Worm (Caenorhabditis elegans) whole organism, L2 larva: ENCODE measurements around the gene F10E9.5.

Experiments
- C34F6.9 ChIP-seq: fragments of 150-350 bp; optimal IDR thresholded peaks from 2 replicates; lab custom pipeline; 2014; ENCODE audit warnings: missing biosample characterization, missing genetic modification characterization
- F13H6.1 ChIP-seq: sonication (generic microtip); optimal IDR thresholded peaks from 2 replicates; lab custom pipeline; 2016; ENCODE audit warnings: missing genetic modification characterization, missing compliant biosample characterization
- R02D3.7 ChIP-seq: fragments of 150-350 bp; optimal IDR thresholded peaks from 2 replicates; lab custom pipeline; 2014; ENCODE audit warnings: missing biosample characterization, missing genetic modification characterization
- Y55F3AM.14 ChIP-seq: fragments of 200-800 bp; sonication (Bioruptor generic); optimal IDR thresholded peaks from 2 replicates; lab custom pipeline; 2018; ENCODE audit warnings: mild to moderate bottlenecking, missing genetic modification characterization, missing compliant biosample characterization
- ZK546.5 ChIP-seq: sonication (generic microtip); optimal IDR thresholded peaks from 2 replicates; lab custom pipeline; 2017; ENCODE audit warnings: missing biosample characterization, missing genetic modification characterization
- alr-1 ChIP-seq: fragments of 150-350 bp; optimal IDR thresholded peaks from 2 replicates; lab custom pipeline; 2014; ENCODE audit warnings: missing biosample characterization, missing genetic modification characterization
- aly-2 ChIP-seq: fragments of 150-350 bp; optimal IDR thresholded peaks from 2 replicates; lab custom pipeline; 2014; ENCODE audit warnings: missing biosample characterization, missing genetic modification characterization
- ama-1 ChIP-seq: fragments of 150-350 bp; optimal IDR thresholded peaks from 2 replicates; lab custom pipeline; 2018; ENCODE audit warnings: inconsistent platforms
- blmp-1 ChIP-seq: sonication (generic microtip); optimal IDR thresholded peaks from 2 replicates; lab custom pipeline; 2017; ENCODE audit warnings: missing genetic modification characterization, mild to moderate bottlenecking, missing compliant biosample characterization, antibody characterized with exemption, moderate library complexity; ENCODE audit not compliant: insufficient read depth
- ceh-16 ChIP-seq: fragments of 150-350 bp; optimal IDR thresholded peaks from 2 replicates; lab custom pipeline; 2014; ENCODE audit warnings: missing biosample characterization, missing genetic modification characterization
- ceh-82 ChIP-seq: fragments of 150-350 bp; optimal IDR thresholded peaks from 2 replicates; lab custom pipeline; 2014; ENCODE audit warnings: missing biosample characterization, missing genetic modification characterization
- crh-2 ChIP-seq: sonication (generic microtip); optimal IDR thresholded peaks from 2 replicates; lab custom pipeline; 2017; ENCODE audit warnings: missing biosample characterization, missing genetic modification characterization
- dmd-4 ChIP-seq: sonication (generic microtip); optimal IDR thresholded peaks from 2 replicates; lab custom pipeline; 2017; ENCODE audit warnings: missing biosample characterization, missing genetic modification characterization
- egl-27 ChIP-seq: sonication (generic microtip); optimal IDR thresholded peaks from 3 replicates; lab custom pipeline; 2017; ENCODE audit warnings: missing biosample characterization, missing genetic modification reagents, missing genetic modification characterization
- elt-1 ChIP-seq: fragments of 150-350 bp; optimal IDR thresholded peaks from 2 replicates; lab custom pipeline; 2014; ENCODE audit warnings: missing biosample characterization, missing genetic modification characterization
- elt-3 ChIP-seq: sonication (generic microtip); optimal IDR thresholded peaks from 2 replicates; lab custom pipeline; 2017; ENCODE audit warnings: missing biosample characterization, missing genetic modification characterization
- fos-1 ChIP-seq: fragments of 150-350 bp; optimal IDR thresholded peaks from 2 replicates; lab custom pipeline; 2014; ENCODE audit warnings: missing biosample characterization, missing genetic modification characterization
- gmeb-1 ChIP-seq: fragments of 150-350 bp; optimal IDR thresholded peaks from 2 replicates; lab custom pipeline; 2014; ENCODE audit warnings: missing biosample characterization, missing genetic modification characterization
- lin-11 ChIP-seq: fragments of 150-350 bp; sonication (generic microtip); optimal IDR thresholded peaks from 2 replicates; lab custom pipeline; 2014; ENCODE audit warnings: missing biosample characterization, missing genetic modification characterization, inconsistent platforms, mixed read lengths
- lin-13 ChIP-seq: fragments of 150-350 bp; optimal IDR thresholded peaks from 2 replicates; lab custom pipeline; 2014; ENCODE audit warnings: missing biosample characterization, missing genetic modification reagents, missing genetic modification characterization
- lin-39 ChIP-seq: fragments of 150-350 bp; optimal IDR thresholded peaks from 2 replicates; lab custom pipeline; 2014; ENCODE audit warnings: missing biosample characterization, missing genetic modification reagents, missing genetic modification characterization
- lsy-2 ChIP-seq, 2 experiments: fragments of 150-350 bp in 1 of 2; sonication (generic microtip) in 1 of 2; optimal IDR thresholded peaks; 2 replicates each; lab custom pipeline; 2014 to 2017; ENCODE audit warnings: missing biosample characterization in 2 of 2, missing genetic modification characterization in 2 of 2
- mab-5 ChIP-seq: fragments of 150-350 bp; optimal IDR thresholded peaks from 2 replicates; lab custom pipeline; 2014; ENCODE audit warnings: missing biosample characterization, missing genetic modification characterization
- mbf-1 ChIP-seq: sonication (generic microtip); optimal IDR thresholded peaks from 2 replicates; lab custom pipeline; 2017; ENCODE audit warnings: missing biosample characterization, missing genetic modification characterization
- mdl-1 ChIP-seq, 2 experiments: fragments of 150-350 bp in 1 of 2; sonication (generic microtip) in 1 of 2; optimal IDR thresholded peaks; 2 replicates each; lab custom pipeline; 2017; ENCODE audit warnings: missing biosample characterization in 2 of 2, missing genetic modification characterization in 2 of 2
- nhr-10 ChIP-seq: sonication (generic microtip); optimal IDR thresholded peaks from 2 replicates; lab custom pipeline; 2017; ENCODE audit warnings: missing biosample characterization, missing genetic modification characterization
- nhr-11 ChIP-seq: fragments of 150-350 bp; optimal IDR thresholded peaks from 2 replicates; lab custom pipeline; 2014; ENCODE audit warnings: missing biosample characterization, missing genetic modification characterization
- nhr-12 ChIP-seq: fragments of 150-350 bp; optimal IDR thresholded peaks from 2 replicates; lab custom pipeline; 2014; ENCODE audit warnings: missing biosample characterization, missing genetic modification characterization
- nhr-129 ChIP-seq: fragments of 150-350 bp; optimal IDR thresholded peaks from 2 replicates; lab custom pipeline; 2014; ENCODE audit warnings: missing biosample characterization, missing genetic modification characterization
- nhr-21 ChIP-seq: fragments of 150-350 bp; optimal IDR thresholded peaks from 2 replicates; lab custom pipeline; 2014; ENCODE audit warnings: missing biosample characterization, missing genetic modification characterization
- nhr-23 ChIP-seq: fragments of 150-350 bp; optimal IDR thresholded peaks from 2 replicates; lab custom pipeline; 2014; ENCODE audit warnings: missing biosample characterization, missing genetic modification reagents, missing genetic modification characterization
- nhr-237 ChIP-seq: fragments of 150-350 bp; optimal IDR thresholded peaks from 2 replicates; lab custom pipeline; 2014; ENCODE audit warnings: missing biosample characterization, missing genetic modification characterization
- nhr-25 ChIP-seq: fragments of 150-350 bp; sonication (generic microtip); optimal IDR thresholded peaks from 3 replicates; lab custom pipeline; 2014; ENCODE audit warnings: missing biosample characterization, missing genetic modification characterization
- nhr-6 ChIP-seq: fragments of 150-350 bp; optimal IDR thresholded peaks from 2 replicates; lab custom pipeline; 2014; ENCODE audit warnings: missing biosample characterization, missing genetic modification characterization
- nhr-77 ChIP-seq: fragments of 150-350 bp; optimal IDR thresholded peaks from 2 replicates; lab custom pipeline; 2014; ENCODE audit warnings: missing biosample characterization, missing genetic modification characterization
- peb-1 ChIP-seq: fragments of 150-350 bp; optimal IDR thresholded peaks from 2 replicates; lab custom pipeline; 2014; ENCODE audit warnings: missing biosample characterization, missing genetic modification characterization
- sem-4 ChIP-seq: fragments of 150-350 bp; optimal IDR thresholded peaks from 2 replicates; lab custom pipeline; 2014; ENCODE audit warnings: missing biosample characterization, missing genetic modification reagents, missing genetic modification characterization
- skn-1 ChIP-seq: sonication (generic microtip); optimal IDR thresholded peaks from 2 replicates; lab custom pipeline; 2017; ENCODE audit warnings: missing biosample characterization, missing genetic modification characterization
- sma-3 ChIP-seq: sonication (generic microtip); optimal IDR thresholded peaks from 2 replicates; lab custom pipeline; 2016; ENCODE audit warnings: missing genetic modification reagents, missing genetic modification characterization, missing compliant biosample characterization
- sma-9 ChIP-seq, 2 experiments: fragments of 150-350 bp in 1 of 2; sonication (generic microtip) in 1 of 2; optimal IDR thresholded peaks; 2 replicates each; lab custom pipeline; 2014 to 2016; ENCODE audit warnings: missing genetic modification characterization in 2 of 2, mild to moderate bottlenecking in 1 of 2, missing biosample characterization in 1 of 2, missing compliant biosample characterization in 1 of 2, missing genetic modification reagents in 1 of 2, moderate library complexity in 1 of 2
- snpc-4 ChIP-seq: fragments of 150-350 bp; optimal IDR thresholded peaks from 2 replicates; lab custom pipeline; 2014; ENCODE audit warnings: missing biosample characterization, missing genetic modification characterization
- unc-39 ChIP-seq: fragments of 150-350 bp; optimal IDR thresholded peaks from 2 replicates; lab custom pipeline; 2014; ENCODE audit warnings: missing biosample characterization, missing genetic modification characterization
- unc-55 ChIP-seq: fragments of 150-350 bp; sonication (generic microtip); optimal IDR thresholded peaks from 3 replicates; lab custom pipeline; 2014; ENCODE audit warnings: missing biosample characterization, missing genetic modification reagents, missing genetic modification characterization
- unc-62 ChIP-seq: fragments of 150-350 bp; optimal IDR thresholded peaks from 2 replicates; lab custom pipeline; 2014; ENCODE audit warnings: missing biosample characterization, missing genetic modification reagents, missing genetic modification characterization
- zag-1 ChIP-seq: fragments of 150-350 bp; optimal IDR thresholded peaks from 2 replicates; lab custom pipeline; 2014; ENCODE audit warnings: missing biosample characterization, missing genetic modification characterization
- ztf-1 ChIP-seq: fragments of 200-800 bp; sonication (Bioruptor generic); conservative IDR thresholded peaks from 2 replicates; pipeline ENCODE4 v1.3.6; 2022; ENCODE audit warnings: missing genetic modification characterization, missing compliant biosample characterization
- ztf-11 ChIP-seq: sonication (generic microtip); optimal IDR thresholded peaks from 2 replicates; lab custom pipeline; 2017; ENCODE audit warnings: missing biosample characterization, missing genetic modification characterization
- ztf-4 ChIP-seq: fragments of 150-350 bp; optimal IDR thresholded peaks from 2 replicates; lab custom pipeline; 2014; ENCODE audit warnings: missing biosample characterization, missing genetic modification characterization

Gene F10E9.5

DNA sequence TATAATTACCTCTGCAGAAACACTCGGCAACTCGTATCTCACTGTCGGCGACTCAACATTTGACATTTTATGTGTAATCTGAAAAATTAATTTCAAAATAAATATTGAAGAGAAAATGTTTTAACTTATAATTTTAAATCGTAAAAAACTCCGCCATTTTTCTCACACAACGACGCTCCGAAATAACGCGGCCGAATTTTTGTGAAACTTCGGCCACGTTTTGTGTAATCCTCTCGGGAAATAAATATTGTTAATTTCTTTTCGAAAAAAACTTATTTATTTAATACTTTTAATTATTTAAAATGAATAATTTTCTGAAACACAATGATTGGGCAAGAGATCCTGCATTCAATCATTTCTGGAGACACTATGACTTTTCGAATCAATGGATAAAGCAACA, at the start of gene F10E9.5, which contains the start of gene F10E9.7:
Gene F10E9.5, plus strand, starts transcription at position 237 of the 400 bp plus-strand sequence.
Gene F10E9.7, minus strand, starts transcription at position 86 of the 400 bp plus-strand sequence.
- TF ChIP-seq zag-1 (tag; lab: Kevin White, UChicago) (no peak), nhr-25 (tag; lab: Kevin White, UChicago) (peak; percentile 83), ama-1 (lab: Kevin White, UChicago) (no peak), peb-1 (no peak), ztf-11 (tag; lab: Kevin White, UChicago) (no peak), alr-1 (no peak), snpc-4 (tag; lab: Kevin White, UChicago) (peak; percentile 77), elt-1 (tag; lab: Kevin White, UChicago) (no peak), ceh-82 (tag; lab: Kevin White, UChicago) (no peak), nhr-11 (tag; lab: Kevin White, UChicago) (no peak), unc-62 (GFP tag; lab: Kevin White, UChicago) (no peak), mdl-1 (tag; optimal IDR thresholded peaks at IDR 0.05; lab: Kevin White, UChicago) (no peak), lsy-2 (tag; optimal IDR thresholded peaks at IDR 0.05; lab: Kevin White, UChicago) (peak; percentile 75 to 96), mbf-1 (tag; lab: Kevin White, UChicago) (no peak), nhr-6 (peak; percentile 77), nhr-237 (no peak), R02D3.7 (tag; lab: Kevin White, UChicago) (no peak), ceh-16 (tag; lab: Kevin White, UChicago) (no peak), F13H6.1 (tag; lab: Kevin White, UChicago) (peak; percentile 89), nhr-23 (tag; lab: Kevin White, UChicago) (no peak), C34F6.9 (peak; percentile 94), sem-4 (tag; lab: Kevin White, UChicago) (peak; percentile 95), elt-3 (tag; lab: Kevin White, UChicago) (no peak), ztf-4 (tag; lab: Kevin White, UChicago) (peak; percentile 67), gmeb-1 (peak; percentile 92), fos-1 (tag; lab: Kevin White, UChicago) (peak; percentile 84), aly-2 (tag; lab: Kevin White, UChicago) (no peak), lin-11 (peak; percentile 46), lin-13 (GFP tag; lab: Kevin White, UChicago) (peak; percentile 84), blmp-1 (tag; lab: Kevin White, UChicago) (peak; percentile 56), sma-3 (GFP tag; lab: Kevin White, UChicago) (peak; percentile 96), ztf-1 (no peak), Y55F3AM.14 (no peak), dmd-4 (tag; lab: Kevin White, UChicago) (no peak), nhr-10 (peak; percentile 40), nhr-77 (peak; percentile 43), nhr-12 (tag; lab: Kevin White, UChicago) (no peak), skn-1 (tag; lab: Kevin White, UChicago) (peak; percentile 36), nhr-129 (tag; lab: Kevin White, UChicago) (peak; percentile 32), unc-39 (tag; lab: Kevin White, UChicago) (no peak), unc-55 (GFP tag; lab: Kevin White, UChicago) (peak; percentile 92), lin-39 (no peak), crh-2 (tag; lab: Kevin White, UChicago) (peak; percentile 95), egl-27 (tag; lab: Kevin White, UChicago) (peak; percentile 72), ZK546.5 (tag; lab: Kevin White, UChicago) (no peak), nhr-21 (tag; lab: Kevin White, UChicago) (peak; percentile 74), sma-9 (GFP tag; optimal IDR thresholded peaks at IDR 0.05; lab: Kevin White, UChicago) (peak; percentile 96), sma-9 (tag; optimal IDR thresholded peaks at IDR 0.05; lab: Kevin White, UChicago) (no peak), mab-5 (tag; lab: Kevin White, UChicago) (peak; percentile 27)
- TF ChIP-seq, all 48 proteins: peak for 24
